Worm (Caenorhabditis elegans) whole organism, mixed stage, embryonic: ENCODE measurements around the gene F43D2.7.

ENCODE experiments used
- M03D4.4 ChIP-seq: sonication (generic microtip); optimal IDR thresholded peaks from 2 replicates; lab custom pipeline; 2017; ENCODE audit warnings: mild to moderate bottlenecking, missing genetic modification characterization, missing compliant biosample characterization
- blmp-1 ChIP-seq: fragments of 150-350 bp; optimal IDR thresholded peaks from 2 replicates; lab custom pipeline; 2014; ENCODE audit warnings: missing biosample characterization, missing genetic modification characterization
- ceh-39 ChIP-seq: fragments of 150-350 bp; optimal IDR thresholded peaks from 2 replicates; lab custom pipeline; 2014; ENCODE audit warnings: missing biosample characterization, missing genetic modification characterization
- ceh-43 ChIP-seq: fragments of 200-800 bp; sonication (Bioruptor generic); optimal IDR thresholded peaks from 2 replicates; lab custom pipeline; 2018; ENCODE audit warnings: mild to moderate bottlenecking, missing genetic modification characterization, moderate library complexity, missing compliant biosample characterization
- ceh-83 ChIP-seq: fragments of 200-800 bp; sonication (Bioruptor generic); optimal IDR thresholded peaks from 2 replicates; lab custom pipeline; 2018; ENCODE audit warnings: mild to moderate bottlenecking, missing genetic modification characterization, missing compliant biosample characterization
- ces-1 ChIP-seq: fragments of 150-350 bp; optimal IDR thresholded peaks from 2 replicates; lab custom pipeline; 2014; ENCODE audit warnings: missing biosample characterization, missing genetic modification reagents, missing genetic modification characterization
- cnd-1 ChIP-seq: fragments of 200-800 bp; sonication (Bioruptor generic); optimal IDR thresholded peaks from 2 replicates; lab custom pipeline; 2018; ENCODE audit warnings: mild to moderate bottlenecking, missing genetic modification characterization, missing compliant biosample characterization
- drap-1 ChIP-seq: fragments of 200-800 bp; sonication (Bioruptor generic); optimal IDR thresholded peaks from 3 replicates; lab custom pipeline; 2018; ENCODE audit warnings: mild to moderate bottlenecking, missing genetic modification characterization, missing compliant biosample characterization
- elt-3 ChIP-seq: fragments of 150-350 bp; optimal IDR thresholded peaks from 2 replicates; lab custom pipeline; 2014; ENCODE audit warnings: missing biosample characterization, missing genetic modification characterization
- flh-1 ChIP-seq: fragments of 200-800 bp; sonication (Bioruptor generic); optimal IDR thresholded peaks from 2 replicates; lab custom pipeline; 2018; ENCODE audit warnings: mild to moderate bottlenecking, missing genetic modification characterization, moderate library complexity, missing compliant biosample characterization
- ham-2 ChIP-seq: fragments of 200-800 bp; sonication (Bioruptor generic); optimal IDR thresholded peaks from 2 replicates; lab custom pipeline; 2018; ENCODE audit warnings: mild to moderate bottlenecking, missing genetic modification characterization, missing compliant biosample characterization
- hlh-1 ChIP-seq: fragments of 150-350 bp; optimal IDR thresholded peaks from 2 replicates; lab custom pipeline; 2014; ENCODE audit warnings: missing biosample characterization, missing genetic modification reagents, missing genetic modification characterization
- lin-13 ChIP-seq: fragments of 150-350 bp; optimal IDR thresholded peaks from 2 replicates; lab custom pipeline; 2014; ENCODE audit warnings: missing biosample characterization, missing genetic modification characterization
- lsy-2 ChIP-seq: fragments of 150-350 bp; optimal IDR thresholded peaks from 2 replicates; lab custom pipeline; 2014; ENCODE audit warnings: missing biosample characterization, missing genetic modification characterization
- mab-5 ChIP-seq: fragments of 150-350 bp; optimal IDR thresholded peaks from 2 replicates; lab custom pipeline; 2014; ENCODE audit warnings: missing biosample characterization, missing genetic modification characterization
- mep-1 ChIP-seq: fragments of 150-350 bp; optimal IDR thresholded peaks from 2 replicates; lab custom pipeline; 2017; ENCODE audit warnings: missing biosample characterization, missing genetic modification reagents, missing genetic modification characterization, inconsistent platforms
- mls-2 ChIP-seq: sonication (generic microtip); optimal IDR thresholded peaks from 2 replicates; lab custom pipeline; 2016; ENCODE audit warnings: mild to moderate bottlenecking, missing genetic modification characterization, moderate library complexity, missing compliant biosample characterization
- nhr-12 ChIP-seq: fragments of 150-350 bp; optimal IDR thresholded peaks from 2 replicates; lab custom pipeline; 2014; ENCODE audit warnings: missing biosample characterization, missing genetic modification characterization
- nhr-2 ChIP-seq: fragments of 150-350 bp; optimal IDR thresholded peaks from 2 replicates; lab custom pipeline; 2014; ENCODE audit warnings: missing biosample characterization, missing genetic modification characterization
- nhr-237 ChIP-seq: fragments of 150-350 bp; optimal IDR thresholded peaks from 2 replicates; lab custom pipeline; 2014; ENCODE audit warnings: missing biosample characterization, missing genetic modification characterization
- nhr-28 ChIP-seq: fragments of 150-350 bp; optimal IDR thresholded peaks from 2 replicates; lab custom pipeline; 2014; ENCODE audit warnings: missing biosample characterization, missing genetic modification characterization
- pha-4 ChIP-seq: fragments of 150-350 bp; optimal IDR thresholded peaks from 2 replicates; lab custom pipeline; 2018; ENCODE audit warnings: missing biosample characterization, missing genetic modification reagents, missing genetic modification characterization
- sem-2 ChIP-seq: fragments of 200-800 bp; sonication (Bioruptor generic); optimal IDR thresholded peaks from 2 replicates; lab custom pipeline; 2018; ENCODE audit warnings: mild to moderate bottlenecking, missing genetic modification characterization, missing compliant biosample characterization
- snpc-4 ChIP-seq: fragments of 150-350 bp; optimal IDR thresholded peaks from 2 replicates; lab custom pipeline; 2014; ENCODE audit warnings: missing biosample characterization, missing genetic modification characterization
- unc-120 ChIP-seq: sonication (generic microtip); optimal IDR thresholded peaks from 2 replicates; lab custom pipeline; 2017; ENCODE audit warnings: missing genetic modification characterization, missing compliant biosample characterization; ENCODE audit not compliant: poor library complexity, severe bottlenecking
- unc-39 ChIP-seq: fragments of 150-350 bp; optimal IDR thresholded peaks from 2 replicates; lab custom pipeline; 2014; ENCODE audit warnings: missing biosample characterization, missing genetic modification characterization
- unc-62 ChIP-seq: fragments of 150-350 bp; optimal IDR thresholded peaks from 2 replicates; lab custom pipeline; 2014; ENCODE audit warnings: missing biosample characterization, missing genetic modification reagents, missing genetic modification characterization
- zip-8 ChIP-seq: fragments of 150-350 bp; optimal IDR thresholded peaks from 2 replicates; lab custom pipeline; 2014; ENCODE audit warnings: missing biosample characterization, missing genetic modification characterization
- ztf-11 ChIP-seq: fragments of 150-350 bp; optimal IDR thresholded peaks from 2 replicates; lab custom pipeline; 2014; ENCODE audit warnings: missing biosample characterization, missing genetic modification characterization

The F43D2.7 gene

ce11 chrV:14656970-14657369 lies 17.0 kb upstream of the F43D2.7 start:
- TF ChIP-seq ces-1 (GFP tag; lab: Kevin White, UChicago), result no peak
- TF ChIP-seq ztf-11 (tag; lab: Kevin White, UChicago), result no peak
- no peak for TF ChIP-seq unc-62 (GFP tag; lab: Kevin White, UChicago)
- no peak for TF ChIP-seq M03D4.4
- TF ChIP-seq ham-2, result no peak
- no peak for TF ChIP-seq elt-3 (tag; lab: Kevin White, UChicago)
- no peak for TF ChIP-seq sem-2
- TF ChIP-seq, all 35 proteins: peak for 0

- TF ChIP-seq mep-1 (tag; lab: Kevin White, UChicago) (no peak), ces-1 (GFP tag; lab: Kevin White, UChicago) (no peak), flh-1 (GFP tag; lab: Kevin White, UChicago) (no peak), sem-2 (no peak), nhr-2 (no peak), ceh-39 (tag; lab: Kevin White, UChicago) (no peak), cnd-1 (tag; lab: Kevin White, UChicago) (no peak), lsy-2 (no peak), nhr-237 (tag; lab: Kevin White, UChicago) (no peak), mls-2 (tag; lab: Kevin White, UChicago) (no peak), blmp-1 (no peak)
These were observed 15.7 kb upstream of the F43D2.7 start for ce11 chrV:14655689-14656088.

DNA sequence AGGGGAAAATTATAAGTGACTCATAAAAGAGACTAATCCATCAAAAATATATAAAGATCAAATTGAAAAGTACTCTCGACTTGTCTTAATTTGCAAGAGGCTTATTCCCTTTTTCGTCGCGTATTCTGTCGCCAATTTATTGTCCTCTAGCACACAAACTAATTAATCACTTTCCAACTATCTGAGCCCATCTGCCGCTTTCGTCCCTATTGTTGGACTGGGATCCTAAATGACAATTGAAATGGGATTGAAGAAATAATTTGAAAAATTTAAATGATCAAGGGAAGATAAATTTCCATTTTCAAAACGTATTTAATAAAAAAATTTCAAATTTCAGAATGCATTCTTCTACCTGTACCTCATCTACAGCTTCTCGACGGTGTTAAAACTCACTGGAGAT lies 10.7 kb upstream of the F43D2.7 start:
- TF ChIP-seq ceh-83 (GFP tag; lab: Kevin White, UChicago) (no peak), mep-1 (tag; lab: Kevin White, UChicago) (no peak), snpc-4 (tag; lab: Kevin White, UChicago) (no peak), ceh-39 (tag; lab: Kevin White, UChicago) (no peak), cnd-1 (tag; lab: Kevin White, UChicago) (peak; percentile 45), pha-4 (tag; lab: Kevin White, UChicago) (no peak), drap-1 (no peak), lin-13 (no peak), unc-62 (GFP tag; lab: Kevin White, UChicago) (peak; percentile 36), zip-8 (tag; lab: Kevin White, UChicago) (no peak), hlh-1 (tag; lab: Kevin White, UChicago) (no peak), unc-120 (no peak), mls-2 (tag; lab: Kevin White, UChicago) (no peak), nhr-12 (no peak), nhr-2 (no peak), unc-39 (tag; lab: Kevin White, UChicago) (no peak), flh-1 (GFP tag; lab: Kevin White, UChicago) (no peak), ceh-43 (GFP tag; lab: Kevin White, UChicago) (no peak), ces-1 (GFP tag; lab: Kevin White, UChicago) (peak; percentile 84)

- TF ChIP-seq lsy-2 (no peak), nhr-28 (tag; lab: Kevin White, UChicago) (no peak), mab-5 (no peak), hlh-1 (tag; lab: Kevin White, UChicago) (peak; percentile 17), flh-1 (GFP tag; lab: Kevin White, UChicago) (no peak), mls-2 (tag; lab: Kevin White, UChicago) (no peak), ceh-39 (tag; lab: Kevin White, UChicago) (no peak), ceh-83 (GFP tag; lab: Kevin White, UChicago) (no peak), ham-2 (no peak), ces-1 (GFP tag; lab: Kevin White, UChicago) (peak; percentile 25), snpc-4 (tag; lab: Kevin White, UChicago) (no peak), cnd-1 (tag; lab: Kevin White, UChicago) (peak; percentile 43)
These were observed 10.0 kb upstream of the F43D2.7 start for ce11 chrV:14649929-14650328.

DNA sequence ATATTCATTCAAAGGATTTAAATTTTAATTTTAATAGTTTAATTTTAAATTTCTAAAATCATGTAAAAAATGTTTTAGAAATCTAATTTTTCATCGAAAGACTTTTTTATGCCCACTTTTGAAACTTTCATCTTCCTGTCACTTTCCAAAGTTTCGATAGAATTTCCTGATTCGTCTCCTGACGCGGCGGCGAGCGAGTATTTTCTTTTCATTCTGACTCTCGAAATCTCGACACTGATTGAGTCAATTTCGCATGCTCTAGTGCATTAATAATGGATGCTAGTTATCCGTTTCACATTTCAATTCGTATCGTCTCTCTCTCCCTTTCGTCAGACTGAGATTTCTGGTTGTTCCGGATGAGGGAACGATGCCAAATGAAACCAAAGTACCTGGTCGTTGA lies 8.9 kb upstream of the F43D2.7 start:
- TF ChIP-seq blmp-1, result no peak
- TF ChIP-seq M03D4.4, result no peak
- no peak for TF ChIP-seq ham-2
- TF ChIP-seq ces-1 (GFP tag; lab: Kevin White, UChicago), result peak; percentile 53
- TF ChIP-seq, all 35 proteins: peak for 1
